Worm (Caenorhabditis elegans): Measurements from ENCODE around the gene twk-16.

DNA sequence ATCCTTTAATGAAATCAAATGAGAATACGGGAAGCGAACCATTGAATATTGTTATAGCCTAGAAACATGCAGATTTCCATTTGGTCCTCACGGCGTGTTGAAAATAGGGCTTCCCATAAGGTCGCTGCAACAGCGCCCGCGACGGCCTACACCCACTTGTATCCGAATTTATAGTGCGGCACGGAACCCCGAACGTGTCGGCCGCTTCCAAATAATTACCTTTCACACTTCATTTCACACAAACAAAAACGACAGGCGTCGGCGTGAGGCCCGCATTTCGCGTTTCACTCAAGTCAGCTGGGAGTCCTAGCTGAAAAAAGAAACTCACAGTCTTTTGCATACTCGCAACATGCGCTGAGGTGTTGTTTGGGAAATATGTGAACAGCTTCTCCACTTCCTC, 47.4 kb upstream of the twk-16 start:
- no peak for TF ChIP-seq sox-2 (GFP tag; IDR thresholded peaks at IDR 0.05)
- no peak for TF ChIP-seq elt-2 (tag; optimal IDR thresholded peaks at IDR 0.05)
- TF ChIP-seq C08G9.2 (tag; optimal IDR thresholded peaks at IDR 0.05): no peak
- TF ChIP-seq ceh-22 (tag; optimal IDR thresholded peaks at IDR 0.05): no peak
- no peak for TF ChIP-seq tbx-2 (tag; optimal IDR thresholded peaks at IDR 0.05)
- no peak for TF ChIP-seq nfya-1 (tag; optimal IDR thresholded peaks at IDR 0.05)
- TF ChIP-seq pqm-1 (tag; optimal IDR thresholded peaks at IDR 0.05): no peak
